Worm (Caenorhabditis elegans) whole organism, L1 larva: ENCODE measurements around the gene smc-3.

Source experiments
- aha-1 ChIP-seq: fragments of 150-350 bp; optimal IDR thresholded peaks from 2 replicates; lab custom pipeline; 2014; ENCODE audit warnings: missing biosample characterization, missing genetic modification characterization
- blmp-1 ChIP-seq: fragments of 150-350 bp; optimal IDR thresholded peaks from 2 replicates; lab custom pipeline; 2014; ENCODE audit warnings: missing biosample characterization, missing genetic modification characterization
- nhr-28 ChIP-seq: fragments of 150-350 bp; optimal IDR thresholded peaks from 2 replicates; lab custom pipeline; 2014; ENCODE audit warnings: missing biosample characterization, missing genetic modification characterization
- pag-3 ChIP-seq: sonication (generic microtip); optimal IDR thresholded peaks from 2 replicates; lab custom pipeline; 2017; ENCODE audit warnings: missing genetic modification characterization, mild to moderate bottlenecking, missing compliant biosample characterization, antibody characterized with exemption, borderline replicate concordance; ENCODE audit not compliant: insufficient read depth

ce11 chrIII:11352840-11353239 is 62.1 kb downstream of the smc-3 start:
- TF ChIP-seq pag-3 (tag; lab: Kevin White, UChicago) (no peak), blmp-1 (tag; lab: Kevin White, UChicago) (no peak), aha-1 (tag; lab: Kevin White, UChicago) (no peak), nhr-28 (no peak)
